Worm (Caenorhabditis elegans) whole organism, L4 larva: ENCODE measurements around the gene B0250.7.
A peak's percentile ranks its signal among the peaks of the same experiment; 100 is the strongest.

Experiments used
- D1046.2 ChIP-seq: fragments of 200-800 bp; sonication (Bioruptor generic); IDR thresholded peaks from 2 replicates; pipeline ENCODE4 v1.3.6; 2022; ENCODE audit warnings: missing genetic modification characterization, missing compliant biosample characterization
- F26F4.8 ChIP-seq: fragments of 200-800 bp; sonication (Bioruptor generic); conservative IDR thresholded peaks from 2 replicates; pipeline ENCODE4 v1.3.6; 2022; ENCODE audit warnings: missing genetic modification characterization, missing compliant biosample characterization
- F44E2.7 ChIP-seq: fragments of 200-800 bp; sonication (Bioruptor generic); IDR thresholded peaks from 2 replicates; pipeline ENCODE4 v2.1.2; 2022; ENCODE audit warnings: missing genetic modification characterization, missing compliant biosample characterization
- F49E8.2 ChIP-seq: sonication (generic microtip); optimal IDR thresholded peaks from 2 replicates; lab custom pipeline; 2016; ENCODE audit warnings: missing compliant biosample characterization, mild to moderate bottlenecking, missing genetic modification characterization, borderline replicate concordance
- Y75B8A.6 ChIP-seq: fragments of 200-800 bp; sonication (Bioruptor generic); IDR thresholded peaks from 2 replicates; pipeline ENCODE4 v1.3.6; 2022; ENCODE audit warnings: missing genetic modification reagents, missing genetic modification characterization, missing compliant biosample characterization
- arid-1 ChIP-seq: fragments of 200-800 bp; sonication (Bioruptor generic); conservative IDR thresholded peaks from 2 replicates; pipeline ENCODE4 v1.3.6; 2022; ENCODE audit warnings: missing genetic modification reagents, missing genetic modification characterization, missing compliant biosample characterization
- ces-1 ChIP-seq: fragments of 150-350 bp; sonication (generic microtip); optimal IDR thresholded peaks from 4 replicates; lab custom pipeline; 2014; ENCODE audit warnings: missing biosample characterization, missing genetic modification reagents, missing genetic modification characterization
- cey-2 ChIP-seq: sonication (generic microtip); optimal IDR thresholded peaks from 3 replicates; lab custom pipeline; 2017; ENCODE audit warnings: missing genetic modification characterization, mild to moderate bottlenecking, missing compliant biosample characterization, antibody characterized with exemption, borderline replicate concordance; ENCODE audit not compliant: insufficient read depth
- daf-12 ChIP-seq: fragments of 150-350 bp; optimal IDR thresholded peaks from 2 replicates; lab custom pipeline; 2014; ENCODE audit warnings: missing biosample characterization, missing genetic modification reagents, missing genetic modification characterization
- daf-16 ChIP-seq, 3 experiments: sonication (generic microtip); optimal IDR thresholded peaks; 2 replicates each; lab custom pipeline; 2016 to 2017; ENCODE audit warnings: missing genetic modification characterization in 3 of 3, missing genetic modification reagents in 3 of 3, mild to moderate bottlenecking in 2 of 3, missing compliant biosample characterization in 2 of 3, missing biosample characterization in 1 of 3, moderate library complexity in 1 of 3
- daf-19 ChIP-seq: fragments of 200-800 bp; sonication (Bioruptor generic); conservative IDR thresholded peaks from 2 replicates; pipeline ENCODE4 v1.3.6; 2022; ENCODE audit warnings: missing genetic modification characterization, missing compliant biosample characterization
- dmd-6 ChIP-seq: fragments of 200-800 bp; sonication (Bioruptor generic); IDR thresholded peaks from 2 replicates; pipeline ENCODE4 v1.3.6; 2022; ENCODE audit warnings: missing genetic modification reagents, missing genetic modification characterization, missing compliant biosample characterization
- dmd-9 ChIP-seq: fragments of 200-800 bp; sonication (Bioruptor generic); IDR thresholded peaks from 2 replicates; pipeline ENCODE4 v1.3.6; 2022; ENCODE audit warnings: missing genetic modification reagents, missing genetic modification characterization, missing compliant biosample characterization
- dve-1 ChIP-seq: sonication (generic microtip); optimal IDR thresholded peaks from 2 replicates; lab custom pipeline; 2017; ENCODE audit warnings: antibody characterized with exemption, mild to moderate bottlenecking, missing genetic modification characterization, missing compliant biosample characterization; ENCODE audit not compliant: insufficient read depth
- hlh-11 ChIP-seq: fragments of 200-800 bp; sonication (Bioruptor generic); optimal IDR thresholded peaks from 2 replicates; lab custom pipeline; 2018; ENCODE audit warnings: mild to moderate bottlenecking, missing genetic modification characterization, missing compliant biosample characterization
- hlh-30 ChIP-seq: sonication (generic microtip); optimal IDR thresholded peaks from 2 replicates; lab custom pipeline; 2017; ENCODE audit warnings: antibody characterized with exemption, mild to moderate bottlenecking, missing genetic modification characterization, missing compliant biosample characterization; ENCODE audit not compliant: insufficient read depth
- lim-7 ChIP-seq: fragments of 200-800 bp; sonication (Bioruptor generic); IDR thresholded peaks from 2 replicates; pipeline ENCODE4 v1.3.6; 2022; ENCODE audit warnings: missing genetic modification characterization, missing compliant biosample characterization
- lin-1 ChIP-seq: fragments of 200-800 bp; sonication (Bioruptor generic); IDR thresholded peaks from 2 replicates; pipeline ENCODE4 v1.3.6; 2022; ENCODE audit warnings: missing genetic modification reagents, missing genetic modification characterization, missing compliant biosample characterization
- lin-38 ChIP-seq: fragments of 200-800 bp; sonication (Bioruptor generic); IDR thresholded peaks from 2 replicates; pipeline ENCODE4 v1.3.6; 2022; ENCODE audit warnings: missing genetic modification reagents, missing genetic modification characterization, missing compliant biosample characterization
- lir-3 ChIP-seq: sonication (generic microtip); optimal IDR thresholded peaks from 2 replicates; lab custom pipeline; 2016; ENCODE audit warnings: mild to moderate bottlenecking, missing genetic modification characterization, missing compliant biosample characterization
- mes-2 ChIP-seq: sonication (generic microtip); optimal IDR thresholded peaks from 2 replicates; lab custom pipeline; 2016; ENCODE audit warnings: missing genotype, mild to moderate bottlenecking, missing genetic modification characterization, missing compliant biosample characterization; ENCODE audit not compliant: poor library complexity, severe bottlenecking
- mxl-3 ChIP-seq: fragments of 200-800 bp; sonication (Bioruptor generic); optimal IDR thresholded peaks from 2 replicates; lab custom pipeline; 2018; ENCODE audit warnings: mild to moderate bottlenecking, missing genetic modification characterization, missing compliant biosample characterization
- nhr-28 ChIP-seq: fragments of 150-350 bp; optimal IDR thresholded peaks from 2 replicates; lab custom pipeline; 2014; ENCODE audit warnings: missing biosample characterization, missing genetic modification characterization
- unc-62 ChIP-seq, 3 experiments: fragments of 150-350 bp in 1 of 3; sonication (generic microtip); optimal IDR thresholded peaks in 2 of 3; peaks in 1 of 3; 1 replicate in 1 of 3; 2 replicates in 2 of 3; lab custom pipeline; 2014 to 2017; ENCODE audit warnings: missing biosample characterization in 3 of 3, missing genetic modification characterization in 3 of 3, missing genetic modification reagents in 3 of 3, missing genotype in 1 of 3

Gene B0250.7

ce11 chrV:20424229-20425182 lies 51.4 kb downstream of the B0250.7 start (continued):
- TF ChIP-seq Y75B8A.6 (GFP tag; lab: Robert Waterston, UW): no peak
- peak; percentile 67 for TF ChIP-seq dmd-6
- no peak for TF ChIP-seq ces-1
- TF ChIP-seq lin-38 (GFP tag; lab: Robert Waterston, UW): peak; percentile 62
- TF ChIP-seq lir-3 (tag; lab: Kevin White, UChicago): no peak
- TF ChIP-seq D1046.2 (GFP tag; lab: Robert Waterston, UW): no peak
- TF ChIP-seq dmd-9 (GFP tag; lab: Robert Waterston, UW): no peak
- no peak for TF ChIP-seq daf-12 (tag; lab: Kevin White, UChicago)

DNA sequence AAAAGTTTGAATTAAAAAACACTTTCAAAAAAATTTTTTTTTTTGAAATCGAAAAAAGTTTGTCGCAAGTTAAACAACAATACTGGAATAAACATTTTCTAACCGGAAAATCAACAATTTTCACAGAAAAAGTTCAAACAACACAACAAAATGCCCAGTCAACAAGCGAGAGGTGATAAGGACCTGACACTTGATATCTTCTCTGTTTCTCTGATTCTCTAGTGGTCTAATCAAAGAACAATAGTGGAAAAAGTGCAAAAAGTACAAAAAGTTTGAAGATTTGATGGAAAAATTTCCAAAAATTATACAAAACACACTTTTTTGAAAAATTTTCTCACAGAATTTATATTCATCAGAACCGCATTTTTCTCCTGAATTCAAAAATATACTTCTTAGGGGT lies 52.4 kb downstream of the B0250.7 start:
- TF ChIP-seq lim-7 (GFP tag; lab: Robert Waterston, UW) (no peak), arid-1 (no peak), mes-2 (tag; lab: Kevin White, UChicago) (no peak), hlh-11 (tag; lab: Kevin White, UChicago) (peak; percentile 52), dmd-6 (peak; percentile 53; the same call in 1 of the 2 replicates), dve-1 (peak; percentile 36), ces-1 (no peak), daf-16 (GFP tag; optimal IDR thresholded peaks at IDR 0.05; lab: Kevin White, UChicago) (peak in 1 of 2 experiments; percentile 74), daf-16 (tag; optimal IDR thresholded peaks at IDR 0.05; lab: Kevin White, UChicago) (peak; percentile 99), mxl-3 (no peak), hlh-30 (tag; lab: Kevin White, UChicago) (peak; percentile 30), F49E8.2 (tag; lab: Kevin White, UChicago) (no peak), daf-19 (no peak), nhr-28 (peak; percentile 53), F26F4.8 (GFP tag; lab: Robert Waterston, UW) (no peak), cey-2 (tag; lab: Kevin White, UChicago) (no peak), F44E2.7 (GFP tag; lab: Robert Waterston, UW) (no peak), lin-1 (GFP tag; lab: Robert Waterston, UW) (no peak), unc-62 (GFP tag; optimal IDR thresholded peaks at IDR 0.05 in 1 of 2; lab: Kevin White, UChicago) (peak in 1 of 2 experiments; percentile 57), unc-62 (tag; optimal IDR thresholded peaks at IDR 0.05; lab: Kevin White, UChicago) (no peak)
- TF ChIP-seq, all 104 proteins: peak for 7
